Fruit fly (Drosophila melanogaster) whole organism, embryonic: Measurements from ENCODE around the gene CG33687.

Experiments used
- CG10366 ChIP-seq: fragments of 200-800 bp; sonication (Bioruptor generic); IDR thresholded peaks from 2 replicates; pipeline ENCODE4 v1.3.6; 2022; ENCODE audit warnings: missing biosample characterization, missing genetic modification characterization
- CG10543 ChIP-seq: fragments of 200-800 bp; sonication (Bioruptor generic); optimal IDR thresholded peaks from 3 replicates; lab custom pipeline; 2017; ENCODE audit warnings: missing biosample characterization, mild to moderate bottlenecking, missing genetic modification characterization, moderate library complexity
- CG11560 ChIP-seq: fragments of 200-800 bp; sonication (Bioruptor generic); IDR thresholded peaks from 3 replicates; pipeline ENCODE4 v1.3.6; 2022; ENCODE audit warnings: missing biosample characterization, missing genetic modification characterization
- CG12659 ChIP-seq: fragments of 200-800 bp; sonication (Bioruptor generic); optimal IDR thresholded peaks from 3 replicates; lab custom pipeline; 2017; ENCODE audit warnings: mild to moderate bottlenecking, missing biosample characterization, missing genetic modification reagents, missing genetic modification characterization
- CG14710 ChIP-seq: fragments of 200-800 bp; sonication (Bioruptor generic); optimal IDR thresholded peaks from 3 replicates; lab custom pipeline; 2019; ENCODE audit warnings: missing biosample characterization, mild to moderate bottlenecking, missing genetic modification characterization, moderate library complexity
- CG15514 ChIP-seq: fragments of 200-800 bp; sonication (Bioruptor generic); optimal IDR thresholded peaks from 3 replicates; lab custom pipeline; 2017; ENCODE audit warnings: missing biosample characterization, missing genetic modification characterization, mild to moderate bottlenecking, moderate library complexity, missing genetic modification reagents
- CG16863 ChIP-seq: fragments of 200-800 bp; sonication (Bioruptor generic); optimal IDR thresholded peaks from 3 replicates; lab custom pipeline; 2016; ENCODE audit warnings: missing biosample characterization, missing genetic modification characterization
- CG17359 ChIP-seq: fragments of 200-800 bp; sonication (Bioruptor generic); optimal IDR thresholded peaks from 3 replicates; lab custom pipeline; 2018; ENCODE audit warnings: missing biosample characterization, mild to moderate bottlenecking, missing genetic modification characterization, moderate library complexity
- CG17912 ChIP-seq: fragments of 200-800 bp; sonication (Bioruptor generic); optimal IDR thresholded peaks from 2 replicates; lab custom pipeline; 2018; ENCODE audit warnings: missing biosample characterization, mild to moderate bottlenecking, missing genetic modification characterization
- CG1792 ChIP-seq: fragments of 200-800 bp; sonication (Bioruptor generic); optimal IDR thresholded peaks from 2 replicates; lab custom pipeline; 2016; ENCODE audit warnings: missing biosample characterization, missing genetic modification characterization
- CG30403 ChIP-seq: fragments of 200-800 bp; sonication (Bioruptor generic); optimal IDR thresholded peaks from 3 replicates; lab custom pipeline; 2016; ENCODE audit warnings: missing biosample characterization, missing genetic modification characterization
- CG4820 ChIP-seq: fragments of 200-800 bp; sonication (Bioruptor generic); optimal IDR thresholded peaks from 3 replicates; lab custom pipeline; 2016; ENCODE audit warnings: missing biosample characterization, missing genetic modification characterization
- CG7556 ChIP-seq: fragments of 200-800 bp; sonication (Bioruptor generic); optimal IDR thresholded peaks from 2 replicates; lab custom pipeline; 2017; ENCODE audit warnings: missing biosample characterization, mild to moderate bottlenecking, missing genetic modification characterization
- CG7745 ChIP-seq: fragments of 200-800 bp; sonication (Bioruptor generic); optimal IDR thresholded peaks from 2 replicates; lab custom pipeline; 2018; ENCODE audit warnings: missing biosample characterization, mild to moderate bottlenecking, missing genetic modification characterization, moderate library complexity
- CG9437 ChIP-seq: fragments of 200-800 bp; sonication (Bioruptor generic); optimal IDR thresholded peaks from 2 replicates; lab custom pipeline; 2018; ENCODE audit warnings: missing biosample characterization, mild to moderate bottlenecking, missing genetic modification characterization
- CG9817 ChIP-seq: fragments of 200-800 bp; sonication (Bioruptor generic); optimal IDR thresholded peaks from 2 replicates; lab custom pipeline; 2018; ENCODE audit warnings: missing biosample characterization, mild to moderate bottlenecking, missing genetic modification characterization, moderate library complexity
- CG9932 ChIP-seq: fragments of 200-800 bp; sonication (Bioruptor generic); IDR thresholded peaks from 2 replicates; pipeline ENCODE4 v1.3.6; 2022; ENCODE audit warnings: missing biosample characterization, missing genetic modification characterization
- CkIIα-i1 ChIP-seq: fragments of 200-800 bp; sonication (Bioruptor generic); IDR thresholded peaks from 2 replicates; pipeline ENCODE4 v1.3.6; 2022; ENCODE audit warnings: missing biosample characterization, missing genetic modification characterization
- D19B ChIP-seq: fragments of 200-800 bp; sonication (Bioruptor generic); optimal IDR thresholded peaks from 2 replicates; lab custom pipeline; 2017; ENCODE audit warnings: missing biosample characterization, mild to moderate bottlenecking, missing genetic modification characterization
- Dfd ChIP-seq, 2 experiments: fragments of >200 bp; optimal IDR thresholded peaks; 2 replicates each; lab custom pipeline; 2017; ENCODE audit warnings: missing biosample characterization in 2 of 2, missing genetic modification characterization in 2 of 2
- ERR ChIP-seq: fragments of 200-800 bp; sonication (Bioruptor generic); optimal IDR thresholded peaks from 2 replicates; lab custom pipeline; 2016; ENCODE audit warnings: missing biosample characterization, missing genetic modification characterization
- Hmr ChIP-seq: fragments of 200-800 bp; sonication (Bioruptor generic); optimal IDR thresholded peaks from 3 replicates; lab custom pipeline; 2017; ENCODE audit warnings: mild to moderate bottlenecking, missing biosample characterization, missing genetic modification reagents, missing genetic modification characterization
- Hsf ChIP-seq: fragments of 200-800 bp; sonication (Bioruptor generic); optimal IDR thresholded peaks from 3 replicates; lab custom pipeline; 2016; ENCODE audit warnings: missing biosample characterization, missing genetic modification characterization
- Mrtf ChIP-seq: fragments of 200-800 bp; sonication (Bioruptor generic); IDR thresholded peaks from 3 replicates; pipeline ENCODE4 v1.3.6; 2022; ENCODE audit warnings: missing biosample characterization, missing genetic modification characterization
- Oli ChIP-seq: fragments of 200-800 bp; sonication (Bioruptor generic); optimal IDR thresholded peaks from 2 replicates; lab custom pipeline; 2018; ENCODE audit warnings: missing biosample characterization, mild to moderate bottlenecking, missing genetic modification characterization, moderate library complexity
- Opbp ChIP-seq: fragments of 200-800 bp; sonication (Bioruptor generic); IDR thresholded peaks from 3 replicates; pipeline ENCODE4 v1.3.6; 2022; ENCODE audit warnings: missing biosample characterization, missing genetic modification characterization; ENCODE audit not compliant: partially characterized antibody
- Pdp1 ChIP-seq, 2 experiments: fragments of 200-800 bp; sonication (Bioruptor generic); optimal IDR thresholded peaks; 3 replicates each; lab custom pipeline; 2016; ENCODE audit warnings: missing biosample characterization in 2 of 2, missing genetic modification characterization in 2 of 2, mild to moderate bottlenecking in 1 of 2, moderate library complexity in 1 of 2
- Stat92E ChIP-seq, 3 experiments: fragments of >200 bp in 2 of 3; fragments of 200-800 bp in 1 of 3; sonication (Bioruptor generic) in 1 of 3; optimal IDR thresholded peaks; 2 replicates each; lab custom pipeline; 2017 to 2019; ENCODE audit warnings: missing biosample characterization in 3 of 3, missing genetic modification characterization in 3 of 3, mild to moderate bottlenecking in 1 of 3, moderate library complexity in 1 of 3
- Taf1 ChIP-seq: fragments of 200-800 bp; sonication (Bioruptor generic); IDR thresholded peaks from 2 replicates; pipeline ENCODE4 v1.3.6; 2022; ENCODE audit warnings: missing biosample characterization, missing genetic modification characterization
- ac ChIP-seq: fragments of 200-800 bp; sonication (Bioruptor generic); optimal IDR thresholded peaks from 3 replicates; lab custom pipeline; 2017; ENCODE audit warnings: missing biosample characterization, mild to moderate bottlenecking, missing genetic modification characterization
- ash1 ChIP-seq: fragments of 200-800 bp; sonication (Bioruptor generic); optimal IDR thresholded peaks from 2 replicates; lab custom pipeline; 2018; ENCODE audit warnings: missing biosample characterization, mild to moderate bottlenecking, missing genetic modification characterization
- br ChIP-seq: fragments of >200 bp; optimal IDR thresholded peaks from 2 replicates; lab custom pipeline; 2017
- bsh ChIP-seq, 2 experiments: fragments of 200-800 bp; sonication (Bioruptor generic); optimal IDR thresholded peaks; 2 replicates each; lab custom pipeline; 2017 to 2018; ENCODE audit warnings: mild to moderate bottlenecking in 2 of 2, missing biosample characterization in 2 of 2, missing genetic modification characterization in 2 of 2, moderate library complexity in 1 of 2
- btn ChIP-seq: fragments of 200-800 bp; sonication (Bioruptor generic); optimal IDR thresholded peaks from 2 replicates; lab custom pipeline; 2016; ENCODE audit warnings: missing biosample characterization, missing genetic modification characterization
- caup ChIP-seq: fragments of 200-800 bp; sonication (Bioruptor generic); optimal IDR thresholded peaks from 3 replicates; lab custom pipeline; 2017; ENCODE audit warnings: missing biosample characterization, mild to moderate bottlenecking, missing genetic modification characterization, moderate library complexity; ENCODE audit not compliant: severe bottlenecking
- dpn ChIP-seq, 2 experiments: fragments of 200-800 bp; sonication (Bioruptor generic); optimal IDR thresholded peaks; 3 replicates each; lab custom pipeline; 2016; ENCODE audit warnings: missing biosample characterization in 2 of 2, missing genetic modification characterization in 2 of 2
- gcm2 ChIP-seq: fragments of 200-800 bp; sonication (Bioruptor generic); optimal IDR thresholded peaks from 2 replicates; lab custom pipeline; 2016; ENCODE audit warnings: missing biosample characterization, missing genetic modification characterization
- grau ChIP-seq: fragments of 200-800 bp; optimal IDR thresholded peaks from 3 replicates; lab custom pipeline; 2019; ENCODE audit warnings: missing biosample characterization, mild to moderate bottlenecking, missing genetic modification characterization, moderate library complexity
- gro ChIP-seq: fragments of 200-800 bp; sonication (Bioruptor generic); optimal IDR thresholded peaks from 2 replicates; lab custom pipeline; 2016; ENCODE audit warnings: missing biosample characterization, missing genetic modification characterization
- h ChIP-seq: fragments of >200 bp; optimal IDR thresholded peaks from 2 replicates; lab custom pipeline; 2017
- lilli ChIP-seq: fragments of 200-800 bp; sonication (Bioruptor generic); optimal IDR thresholded peaks from 3 replicates; lab custom pipeline; 2016; ENCODE audit warnings: missing biosample characterization, missing genetic modification characterization
- pita ChIP-seq: fragments of 200-800 bp; sonication (Bioruptor generic); optimal IDR thresholded peaks from 2 replicates; lab custom pipeline; 2017; ENCODE audit warnings: missing biosample characterization, mild to moderate bottlenecking, missing genetic modification characterization
- ro ChIP-seq: fragments of 200-800 bp; sonication (Bioruptor generic); IDR thresholded peaks from 2 replicates; pipeline ENCODE4 v1.3.6; 2022; ENCODE audit warnings: missing biosample characterization, missing genetic modification characterization
- schlank ChIP-seq: fragments of 200-800 bp; sonication (Bioruptor generic); optimal IDR thresholded peaks from 2 replicates; lab custom pipeline; 2018; ENCODE audit warnings: missing biosample characterization, mild to moderate bottlenecking, missing genetic modification characterization
- sens ChIP-seq: fragments of 200-800 bp; sonication (Bioruptor generic); peaks from one replicate; lab custom pipeline; 2016; ENCODE audit warnings: missing biosample characterization, missing genetic modification characterization
- sima ChIP-seq: fragments of 200-800 bp; sonication (Bioruptor generic); optimal IDR thresholded peaks from 2 replicates; lab custom pipeline; 2016; ENCODE audit warnings: missing biosample characterization, missing genetic modification characterization
- sr ChIP-seq: fragments of 200-800 bp; sonication (Bioruptor generic); IDR thresholded peaks from 3 replicates; pipeline ENCODE4 v1.3.6; 2022; ENCODE audit warnings: missing biosample characterization, missing genetic modification characterization
- sug ChIP-seq: fragments of 200-800 bp; optimal IDR thresholded peaks from 2 replicates; lab custom pipeline; 2019; ENCODE audit warnings: missing biosample characterization, mild to moderate bottlenecking, missing genetic modification characterization, moderate library complexity
- tll ChIP-seq, 2 experiments: fragments of 200-800 bp in 1 of 2; fragments of >200 bp in 1 of 2; sonication (Bioruptor generic) in 1 of 2; optimal IDR thresholded peaks; 2 replicates each; lab custom pipeline; 2017 to 2019; ENCODE audit warnings: missing biosample characterization in 2 of 2, missing genetic modification characterization in 2 of 2, mild to moderate bottlenecking in 1 of 2, moderate library complexity in 1 of 2
- trem ChIP-seq: fragments of 200-800 bp; optimal IDR thresholded peaks from 3 replicates; lab custom pipeline; 2019; ENCODE audit warnings: missing biosample characterization, mild to moderate bottlenecking, missing genetic modification characterization, moderate library complexity
- unpg ChIP-seq: fragments of 200-800 bp; sonication (Bioruptor generic); optimal IDR thresholded peaks from 3 replicates; lab custom pipeline; 2018; ENCODE audit warnings: missing biosample characterization, mild to moderate bottlenecking, missing genetic modification characterization, moderate library complexity

The CG33687 gene

dm6 chr3L:16202550-16202949 is 4.9 kb downstream of the CG33687 start (continued):
- TF ChIP-seq gcm2 (no peak), CG12659 (GFP tag; lab: Kevin White, UChicago) (peak; percentile 20), CG17359 (tag; lab: Kevin White, UChicago) (peak; percentile 28), ro (GFP tag; lab: Robert Waterston, UW) (no peak), CG17912 (no peak), CG10543 (GFP tag; lab: Kevin White, UChicago) (peak; percentile 12), CG11560 (tag; lab: Robert Waterston, UW) (0 out of 3 replicates have a peak, but pooled peaks have one; percentile 40), dpn (GFP tag; optimal IDR thresholded peaks at IDR 0.05; lab: Kevin White, UChicago) (peak in 1 of 2 experiments; percentile 6), ERR (GFP tag; lab: Kevin White, UChicago) (no peak), CG15514 (GFP tag; lab: Kevin White, UChicago) (peak; percentile 17), ash1 (GFP tag; lab: Kevin White, UChicago) (no peak), Dfd (GFP tag; optimal IDR thresholded peaks at IDR 0.05; lab: Kevin White, UChicago) (no peak), caup (GFP tag; lab: Kevin White, UChicago) (peak; percentile 40), CG9932 (no peak), CG4820 (peak; percentile 13), Opbp (GFP tag; lab: Robert Waterston, UW) (no peak), Stat92E (GFP tag; optimal IDR thresholded peaks at IDR 0.05; lab: Kevin White, UChicago) (no peak), lilli (GFP tag; lab: Kevin White, UChicago) (peak; percentile 39), CG14710 (tag; lab: Kevin White, UChicago) (no peak), CG16863 (no peak), sima (GFP tag; lab: Kevin White, UChicago) (no peak), Hsf (GFP tag; lab: Kevin White, UChicago) (peak; percentile 46), br (lab: Kevin White, UChicago) (no peak), CkIIα-i1 (no peak), ac (GFP tag; lab: Kevin White, UChicago) (no peak), h (no peak), pita (GFP tag; lab: Kevin White, UChicago) (no peak), grau (tag; lab: Kevin White, UChicago) (peak; percentile 58), Hmr (peak; percentile 52), sr (GFP tag; lab: Robert Waterston, UW) (no peak), CG7556 (peak; percentile 55), D19B (peak; percentile 40), gro (GFP tag; lab: Kevin White, UChicago) (peak; percentile 3), bsh (GFP tag; optimal IDR thresholded peaks at IDR 0.05; lab: Kevin White, UChicago) (peak in 1 of 2 experiments; percentile 38), Taf1 (GFP tag; lab: Robert Waterston, UW) (peak; percentile 7; the same call in 1 of the 2 replicates), CG9817 (tag; lab: Kevin White, UChicago) (peak; percentile 41), unpg (no peak), CG10366 (GFP tag; lab: Robert Waterston, UW) (no peak), sens (GFP tag; lab: Kevin White, UChicago) (peak; percentile 65), trem (tag; lab: Kevin White, UChicago) (no peak), tll (GFP tag; optimal IDR thresholded peaks at IDR 0.05; lab: Kevin White, UChicago) (no peak), Oli (peak; percentile 46), CG1792 (GFP tag; lab: Kevin White, UChicago) (no peak), CG9437 (GFP tag; lab: Kevin White, UChicago) (peak; percentile 19), sug (peak; percentile 6), Mrtf (GFP tag; lab: Robert Waterston, UW) (no peak), CG30403 (peak; percentile 42), Pdp1 (GFP tag; optimal IDR thresholded peaks at IDR 0.05; lab: Kevin White, UChicago) (peak; percentile 13 to 87), btn (GFP tag; lab: Kevin White, UChicago) (no peak), CG7745 (tag; lab: Kevin White, UChicago) (no peak), schlank (tag; lab: Kevin White, UChicago) (no peak)
